Fruit fly (Drosophila melanogaster): ENCODE measurements around the gene Brd8.

- TF ChIP-seq CG6808 (GFP tag; optimal IDR thresholded peaks at IDR 0.05) = peak; percentile 35
- TF ChIP-seq acj6 (GFP tag; optimal IDR thresholded peaks at IDR 0.05) = no peak
- TF ChIP-seq CG16779 (tag; optimal IDR thresholded peaks at IDR 0.05) = no peak
Measured at dm6 chr3R:29257890-29258691, 34.8 kb downstream of the Brd8 start.

Measured in whole organism, prepupa.